Fruit fly (Drosophila melanogaster) whole organism: ENCODE results near the gene CG9902.

Source experiments
- CG8478 ChIP-seq: fragments of >200 bp; optimal IDR thresholded peaks from 2 replicates; lab custom pipeline; 2018; ENCODE audit warnings: inconsistent platforms
- Dll ChIP-seq: fragments of >200 bp; optimal IDR thresholded peaks from 2 replicates; lab custom pipeline; 2017
- EcR ChIP-seq, 2 experiments: fragments of >200 bp; optimal IDR thresholded peaks; 2 replicates each; lab custom pipeline; 2017; ENCODE audit warnings: missing biosample characterization in 2 of 2, missing genetic modification characterization in 2 of 2, missing genetic modification reagents in 2 of 2
- pan ChIP-seq: fragments of >200 bp; optimal IDR thresholded peaks from 2 replicates; lab custom pipeline; 2017
- psq ChIP-seq: fragments of >200 bp; optimal IDR thresholded peaks from 2 replicates; lab custom pipeline; 2017
- usp ChIP-seq: fragments of >200 bp; optimal IDR thresholded peaks from 2 replicates; lab custom pipeline; 2017; ENCODE audit warnings: missing biosample characterization, missing genetic modification characterization, mixed read lengths

dm6 chrX:16575097-16575496, 27.8 kb upstream of the CG9902 start:
- TF ChIP-seq Dll (lab: Kevin White, UChicago) (no peak), CG8478 (lab: Kevin White, UChicago) (no peak), usp (GFP tag; lab: Kevin White, UChicago) (no peak), pan (lab: Kevin White, UChicago) (no peak), EcR (GFP tag; optimal IDR thresholded peaks at IDR 0.05; lab: Kevin White, UChicago) (no peak), psq (no peak)
